Fruit fly (Drosophila melanogaster) whole organism: ENCODE data around the gene bi.

Experiments used
- CG8478 ChIP-seq: fragments of >200 bp; optimal IDR thresholded peaks from 2 replicates; lab custom pipeline; 2018; ENCODE audit warnings: inconsistent platforms
- Dll ChIP-seq: fragments of >200 bp; optimal IDR thresholded peaks from 2 replicates; lab custom pipeline; 2017
- EcR ChIP-seq, 2 experiments: fragments of >200 bp; optimal IDR thresholded peaks; 2 replicates each; lab custom pipeline; 2017; ENCODE audit warnings: missing biosample characterization in 2 of 2, missing genetic modification characterization in 2 of 2, missing genetic modification reagents in 2 of 2
- pan ChIP-seq: fragments of >200 bp; optimal IDR thresholded peaks from 2 replicates; lab custom pipeline; 2017
- psq ChIP-seq: fragments of >200 bp; optimal IDR thresholded peaks from 2 replicates; lab custom pipeline; 2017
- usp ChIP-seq: fragments of >200 bp; optimal IDR thresholded peaks from 2 replicates; lab custom pipeline; 2017; ENCODE audit warnings: missing biosample characterization, missing genetic modification characterization, mixed read lengths

Gene bi

dm6 chrX:4422074-4422473 lies 9.4 kb downstream of the bi start:
- TF ChIP-seq EcR (GFP tag; optimal IDR thresholded peaks at IDR 0.05; lab: Kevin White, UChicago) (no peak), Dll (no peak), pan (lab: Kevin White, UChicago) (no peak), usp (no peak), psq (lab: Kevin White, UChicago) (no peak)

DNA sequence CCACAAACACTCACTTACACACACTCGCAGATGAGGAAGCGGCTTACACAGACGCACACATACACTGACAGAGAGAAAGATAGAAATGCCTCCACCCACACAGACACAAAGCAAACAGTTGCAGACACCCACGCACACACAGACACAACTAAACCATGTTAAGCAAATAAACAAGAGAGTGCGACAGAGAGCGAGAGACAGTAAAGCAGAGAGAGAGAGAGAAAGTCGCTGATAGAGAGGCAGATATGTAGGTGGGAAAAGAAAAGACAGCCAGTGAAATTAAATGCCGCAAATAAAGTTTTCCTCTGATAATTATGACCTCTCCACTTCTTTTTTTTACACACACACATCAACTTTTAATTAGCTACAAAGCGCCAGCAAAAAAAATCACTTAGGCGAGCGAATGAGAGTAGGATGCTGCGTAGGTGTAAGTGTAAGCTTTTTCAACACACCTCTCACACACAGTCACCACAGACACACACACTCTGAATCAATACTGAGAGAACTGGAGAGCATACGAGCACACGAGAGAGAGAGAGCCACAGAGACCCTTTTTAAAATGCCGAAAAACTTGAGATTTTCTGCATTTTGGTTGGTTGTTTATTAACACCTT lies 11.3 kb downstream of the bi start:
- TF ChIP-seq pan (lab: Kevin White, UChicago) (no peak), Dll (no peak), CG8478 (peak; percentile 4), usp (no peak), EcR (GFP tag; optimal IDR thresholded peaks at IDR 0.05; lab: Kevin White, UChicago) (no peak)

DNA sequence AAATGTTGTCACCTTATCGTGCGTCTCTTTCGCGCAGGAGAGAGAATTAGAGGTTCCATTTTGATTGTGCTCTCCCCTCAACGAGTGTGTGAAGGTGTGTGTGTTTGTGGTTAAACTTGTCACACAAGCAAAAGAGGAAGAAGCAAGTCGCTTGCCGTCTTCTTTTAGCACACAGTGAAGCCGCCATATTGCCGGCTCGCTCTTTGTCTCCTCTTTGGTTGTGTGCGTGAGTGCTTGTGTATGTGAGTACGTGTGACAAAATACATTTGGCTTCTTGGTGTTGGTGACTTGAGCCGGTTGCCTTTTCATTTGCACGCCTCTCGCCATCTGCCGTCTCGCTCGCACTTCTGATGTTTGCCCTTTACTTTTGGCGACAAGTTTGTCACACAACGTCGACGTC lies 12.4 kb downstream of the bi start:
- no peak for TF ChIP-seq pan (lab: Kevin White, UChicago)
- TF ChIP-seq CG8478: peak; percentile 96

dm6 chrX:4426740-4427338 lies 14.2 kb downstream of the bi start:
- peak; percentile 37 for TF ChIP-seq Dll
- TF ChIP-seq usp: no peak
- TF ChIP-seq EcR (GFP tag; optimal IDR thresholded peaks at IDR 0.05; lab: Kevin White, UChicago): no peak
- TF ChIP-seq CG8478: peak; percentile 98
- no peak for TF ChIP-seq psq (lab: Kevin White, UChicago)
- no peak for TF ChIP-seq pan (lab: Kevin White, UChicago)

DNA sequence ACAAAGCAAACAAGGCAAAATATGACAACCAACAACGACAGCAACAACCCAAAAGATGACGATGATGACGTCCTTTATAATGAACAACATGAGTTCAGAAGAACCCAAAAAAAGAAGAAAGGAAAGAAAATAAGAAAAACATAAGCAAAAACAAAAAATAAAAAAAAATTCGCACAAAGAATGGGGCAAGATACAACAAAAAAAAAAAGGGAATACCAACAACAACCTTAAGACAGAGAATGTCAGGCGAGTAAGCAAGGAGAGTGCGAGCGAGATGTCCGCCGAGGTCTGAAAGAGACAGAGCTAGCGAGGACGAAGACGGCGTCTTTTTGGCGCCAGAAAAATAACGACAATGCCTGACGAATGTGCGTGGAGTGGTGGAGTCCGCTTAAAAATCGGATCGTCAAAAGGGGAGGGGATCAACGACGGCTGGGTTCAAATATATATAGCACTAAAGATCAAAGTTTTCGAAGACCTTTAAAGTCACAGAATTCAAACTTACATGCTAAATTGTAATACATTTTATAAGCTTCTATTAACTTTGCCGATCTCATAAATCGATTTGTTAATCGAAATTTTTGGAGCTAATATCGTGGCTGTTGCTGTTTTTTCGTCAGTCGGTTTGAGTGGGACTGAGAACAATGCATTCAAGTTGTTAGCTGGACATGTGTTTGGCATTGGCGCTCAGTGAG lies 22.4 kb downstream of the bi start:
- TF ChIP-seq EcR (GFP tag; optimal IDR thresholded peaks at IDR 0.05; lab: Kevin White, UChicago) (no peak), usp (no peak), pan (lab: Kevin White, UChicago) (no peak), CG8478 (no peak), psq (lab: Kevin White, UChicago) (no peak), Dll (no peak)

dm6 chrX:4438802-4439201 lies 26.1 kb downstream of the bi start:
- TF ChIP-seq CG8478 (no peak), psq (lab: Kevin White, UChicago) (no peak), pan (lab: Kevin White, UChicago) (peak; percentile 65), EcR (GFP tag; optimal IDR thresholded peaks at IDR 0.05; lab: Kevin White, UChicago) (no peak), Dll (no peak), usp (no peak)

- no peak for TF ChIP-seq usp
- TF ChIP-seq pan (lab: Kevin White, UChicago): no peak
- TF ChIP-seq CG8478: no peak
- no peak for TF ChIP-seq psq (lab: Kevin White, UChicago)
- TF ChIP-seq EcR (GFP tag; optimal IDR thresholded peaks at IDR 0.05; lab: Kevin White, UChicago): no peak
- TF ChIP-seq Dll: no peak
Observed at dm6 chrX:4442506-4442905, 29.9 kb downstream of the bi start.

- TF ChIP-seq CG8478 (peak; percentile 29), Dll (no peak)
Observed at dm6 chrX:4444810-4445209, 32.2 kb downstream of the bi start.

dm6 chrX:4446009-4446408 lies 33.4 kb downstream of the bi start:
- TF ChIP-seq CG8478 (no peak), psq (lab: Kevin White, UChicago) (no peak), usp (no peak), EcR (GFP tag; optimal IDR thresholded peaks at IDR 0.05; lab: Kevin White, UChicago) (no peak), pan (lab: Kevin White, UChicago) (no peak), Dll (no peak)

DNA sequence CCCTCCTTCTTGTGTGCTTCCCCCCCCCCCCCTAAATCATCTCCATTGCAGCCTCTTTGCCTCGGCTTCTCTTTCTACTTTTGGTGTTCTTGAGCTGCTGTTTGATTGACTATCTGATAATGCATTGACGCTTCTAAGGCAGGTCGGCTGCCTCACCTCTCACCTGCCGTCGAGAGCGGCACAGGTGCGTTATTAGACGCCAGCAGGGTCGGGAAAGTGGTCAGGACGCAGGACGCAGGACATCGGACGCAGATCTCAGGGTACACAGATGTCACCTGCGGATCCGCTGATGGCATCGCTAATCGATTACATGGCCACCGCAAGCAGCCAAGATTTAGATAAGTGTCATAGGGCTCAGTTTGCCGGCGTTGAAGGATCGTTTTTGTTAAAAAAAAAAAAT lies 34.9 kb downstream of the bi start:
- no peak for TF ChIP-seq CG8478
- TF ChIP-seq Dll: no peak
- TF ChIP-seq EcR (GFP tag; optimal IDR thresholded peaks at IDR 0.05; lab: Kevin White, UChicago): no peak
- no peak for TF ChIP-seq usp
- no peak for TF ChIP-seq psq (lab: Kevin White, UChicago)
- no peak for TF ChIP-seq pan (lab: Kevin White, UChicago)

DNA sequence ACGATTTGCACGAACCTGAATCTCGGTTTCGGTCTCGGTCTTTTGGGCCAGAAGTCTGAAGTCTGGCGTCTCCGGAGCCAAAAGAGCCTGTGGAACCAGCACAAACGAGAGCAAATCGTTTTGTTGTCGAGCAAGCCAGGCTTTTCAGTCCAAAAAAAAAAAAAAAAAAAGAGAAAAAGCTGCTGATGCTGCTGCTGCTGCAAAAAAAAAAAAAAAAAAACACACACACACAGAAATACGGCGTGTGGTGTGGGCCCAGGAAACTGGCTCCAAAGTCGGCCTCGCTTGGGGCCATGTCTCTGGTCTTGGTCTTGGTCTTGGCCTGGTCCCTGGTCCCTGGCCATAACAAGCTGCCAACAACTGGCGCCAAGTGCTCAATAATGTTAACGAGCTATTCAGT lies 36.0 kb downstream of the bi start:
- no peak for TF ChIP-seq CG8478

- TF ChIP-seq CG8478 (no peak), usp (no peak), EcR (GFP tag; optimal IDR thresholded peaks at IDR 0.05; lab: Kevin White, UChicago) (no peak), Dll (no peak), pan (lab: Kevin White, UChicago) (no peak), psq (lab: Kevin White, UChicago) (no peak)
Observed at dm6 chrX:4449514-4449913, 36.9 kb downstream of the bi start.

DNA sequence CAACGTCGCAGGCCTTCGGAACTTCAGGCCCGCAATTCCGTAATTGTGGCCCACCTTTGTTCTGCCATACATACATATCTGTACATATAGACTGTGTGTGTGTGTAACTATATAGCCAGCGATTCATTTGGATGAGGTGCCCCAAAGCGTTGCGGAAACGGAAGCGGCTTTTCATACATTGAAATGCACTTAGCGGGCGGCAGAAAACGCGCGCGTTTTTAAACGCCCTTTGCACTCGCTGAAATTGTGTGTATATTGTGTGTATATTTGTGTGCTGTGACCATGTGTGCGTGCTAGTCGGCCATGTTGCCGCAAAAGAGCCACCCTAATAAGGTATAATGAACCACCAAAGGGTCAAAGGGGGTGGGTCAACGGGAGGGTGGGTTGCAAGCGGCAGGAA lies 40.3 kb downstream of the bi start:
- TF ChIP-seq psq (lab: Kevin White, UChicago): no peak
- no peak for TF ChIP-seq EcR (GFP tag; optimal IDR thresholded peaks at IDR 0.05; lab: Kevin White, UChicago)
- TF ChIP-seq Dll: no peak
- no peak for TF ChIP-seq usp
- no peak for TF ChIP-seq CG8478
- TF ChIP-seq pan (lab: Kevin White, UChicago): no peak
